Fruit fly (Drosophila melanogaster) whole organism: ENCODE results near the gene CG34393.

Source experiments
- CG8478 ChIP-seq: fragments of >200 bp; optimal IDR thresholded peaks from 2 replicates; lab custom pipeline; 2018; ENCODE audit warnings: inconsistent platforms
- Dll ChIP-seq: fragments of >200 bp; optimal IDR thresholded peaks from 2 replicates; lab custom pipeline; 2017
- EcR ChIP-seq, 2 experiments: fragments of >200 bp; optimal IDR thresholded peaks; 2 replicates each; lab custom pipeline; 2017; ENCODE audit warnings: missing biosample characterization in 2 of 2, missing genetic modification characterization in 2 of 2, missing genetic modification reagents in 2 of 2

DNA sequence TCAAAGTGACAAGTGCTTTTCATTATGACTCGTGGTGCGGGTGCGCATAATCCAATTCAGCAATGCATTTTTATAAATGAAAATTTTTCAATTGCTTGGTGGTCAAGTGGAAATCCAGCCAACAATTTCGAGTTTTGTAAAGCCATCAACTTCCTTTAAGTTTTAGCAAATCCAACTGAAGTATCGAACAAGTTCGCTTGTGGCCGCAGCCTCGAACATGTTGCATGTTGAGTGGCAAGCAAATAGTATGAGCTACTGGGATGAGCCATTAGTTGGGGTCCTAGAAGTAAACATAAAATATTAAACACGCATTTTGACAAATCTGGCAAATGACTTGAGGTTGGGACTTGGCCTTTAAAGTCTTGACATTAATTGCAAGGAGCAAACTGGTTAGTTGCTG lies 30.9 kb upstream of the CG34393 start:
- no peak for TF ChIP-seq EcR (GFP tag; optimal IDR thresholded peaks at IDR 0.05; lab: Kevin White, UChicago)
- TF ChIP-seq Dll: no peak
- no peak for TF ChIP-seq CG8478
